Worm (Caenorhabditis elegans) whole organism, late embryonic: ENCODE results near the gene ceh-18.

Source experiments
- elt-2 ChIP-seq: sonication (generic microtip); optimal IDR thresholded peaks from 2 replicates; lab custom pipeline; 2016; ENCODE audit warnings: missing genetic modification reagents, missing genetic modification characterization, missing compliant biosample characterization
- pag-3 ChIP-seq: sonication (generic microtip); optimal IDR thresholded peaks from 2 replicates; lab custom pipeline; 2016; ENCODE audit warnings: missing compliant biosample characterization, missing genetic modification characterization, borderline replicate concordance
- pat-9 ChIP-seq: fragments of 200-800 bp; sonication (Bioruptor generic); optimal IDR thresholded peaks from 2 replicates; lab custom pipeline; 2018; ENCODE audit warnings: mild to moderate bottlenecking, missing genetic modification characterization, moderate library complexity, missing compliant biosample characterization
- pqm-1 ChIP-seq: sonication (generic microtip); optimal IDR thresholded peaks from 2 replicates; lab custom pipeline; 2016; ENCODE audit warnings: missing genetic modification characterization, missing compliant biosample characterization
- sdc-2 ChIP-seq: sonication (generic microtip); optimal IDR thresholded peaks from 2 replicates; lab custom pipeline; 2016; ENCODE audit warnings: missing genotype, missing genetic modification characterization, missing compliant biosample characterization
- syd-9 ChIP-seq: sonication (generic microtip); optimal IDR thresholded peaks from 2 replicates; lab custom pipeline; 2016; ENCODE audit warnings: mild to moderate bottlenecking, missing genetic modification characterization, moderate library complexity, missing compliant biosample characterization
- tbx-2 ChIP-seq: sonication (generic microtip); optimal IDR thresholded peaks from 2 replicates; lab custom pipeline; 2016; ENCODE audit warnings: missing genetic modification characterization, missing compliant biosample characterization
- unc-86 ChIP-seq: sonication (generic microtip); optimal IDR thresholded peaks from 2 replicates; lab custom pipeline; 2016; ENCODE audit warnings: missing genetic modification characterization, missing compliant biosample characterization

- TF ChIP-seq elt-2: no peak
- no peak for TF ChIP-seq pag-3 (tag; lab: Kevin White, UChicago)
- TF ChIP-seq pqm-1 (tag; lab: Kevin White, UChicago): no peak
- no peak for TF ChIP-seq sdc-2
- no peak for TF ChIP-seq tbx-2 (tag; lab: Kevin White, UChicago)
- no peak for TF ChIP-seq syd-9 (tag; lab: Kevin White, UChicago)
- TF ChIP-seq pat-9 (tag; lab: Kevin White, UChicago): no peak
- TF ChIP-seq unc-86 (tag; lab: Kevin White, UChicago): no peak
Measured at ce11 chrX:3804837-3805236, 52.8 kb downstream of the ceh-18 start, which contains the start of gene F35A5.2.
